Fruit fly (Drosophila melanogaster) whole organism, embryonic: ENCODE data around the gene CG7065.

Source experiments
- Abd-B ChIP-seq: fragments of 200-800 bp; sonication (Bioruptor generic); optimal IDR thresholded peaks from 2 replicates; lab custom pipeline; 2018; ENCODE audit warnings: missing biosample characterization, mild to moderate bottlenecking, missing genetic modification characterization, moderate library complexity
- C15 ChIP-seq: fragments of 200-800 bp; sonication (Bioruptor generic); IDR thresholded peaks from 3 replicates; pipeline ENCODE4 v1.3.6; 2022; ENCODE audit warnings: missing biosample characterization, missing genetic modification characterization
- CG10267 ChIP-seq: fragments of 200-800 bp; sonication (Bioruptor generic); optimal IDR thresholded peaks from 2 replicates; lab custom pipeline; 2018; ENCODE audit warnings: missing biosample characterization, mild to moderate bottlenecking, missing genetic modification characterization, moderate library complexity
- CG11560 ChIP-seq: fragments of 200-800 bp; sonication (Bioruptor generic); IDR thresholded peaks from 3 replicates; pipeline ENCODE4 v1.3.6; 2022; ENCODE audit warnings: missing biosample characterization, missing genetic modification characterization
- CG2116 ChIP-seq: fragments of 200-800 bp; sonication (Bioruptor generic); optimal IDR thresholded peaks from 3 replicates; lab custom pipeline; 2018; ENCODE audit warnings: missing biosample characterization, mild to moderate bottlenecking, missing genetic modification characterization
- CG31441 ChIP-seq: fragments of 200-800 bp; sonication (Bioruptor generic); IDR thresholded peaks from 2 replicates; pipeline ENCODE4 v1.3.6; 2022; ENCODE audit warnings: missing biosample characterization, missing genetic modification characterization
- Opbp ChIP-seq: fragments of 200-800 bp; sonication (Bioruptor generic); IDR thresholded peaks from 3 replicates; pipeline ENCODE4 v1.3.6; 2022; ENCODE audit warnings: missing biosample characterization, missing genetic modification characterization; ENCODE audit not compliant: partially characterized antibody
- Pdp1 ChIP-seq, 2 experiments: fragments of 200-800 bp; sonication (Bioruptor generic); optimal IDR thresholded peaks; 3 replicates each; lab custom pipeline; 2016; ENCODE audit warnings: missing biosample characterization in 2 of 2, missing genetic modification characterization in 2 of 2, mild to moderate bottlenecking in 1 of 2, moderate library complexity in 1 of 2
- chinmo ChIP-seq: fragments of 200-800 bp; sonication (Bioruptor generic); IDR thresholded peaks from 4 replicates; pipeline ENCODE4 v1.3.6; 2022; ENCODE audit warnings: missing biosample characterization, missing genetic modification characterization; ENCODE audit not compliant: partially characterized antibody

DNA sequence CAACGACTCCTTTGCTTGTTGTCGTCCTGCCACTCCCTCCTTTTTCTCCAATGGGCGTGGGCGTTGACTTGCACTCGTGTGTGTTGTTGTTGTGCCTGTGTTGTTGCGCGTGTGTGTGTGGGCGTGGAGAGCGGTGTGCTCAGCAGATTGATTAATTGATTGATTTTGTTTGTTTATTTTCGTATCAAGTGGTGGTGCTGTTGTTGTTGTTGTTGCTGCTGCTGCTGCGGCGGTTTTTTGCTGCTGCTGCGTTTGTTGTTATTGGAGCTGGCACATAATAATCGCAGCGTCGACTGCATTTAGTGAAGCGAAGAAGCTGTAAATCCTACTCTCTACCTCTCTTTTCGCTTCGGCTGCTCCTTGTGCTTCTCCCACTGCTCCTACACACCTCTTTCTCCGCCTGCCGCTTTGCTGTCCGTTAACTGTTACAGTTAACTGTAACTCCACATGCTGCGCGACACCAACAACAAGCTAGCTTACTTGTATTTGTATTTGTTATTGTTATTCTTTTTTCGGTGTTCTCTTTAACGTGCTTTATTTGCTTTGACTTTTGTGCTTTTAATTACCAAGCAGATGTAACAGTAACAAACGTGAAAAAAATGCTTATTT, 7.9 kb upstream of the CG7065 start:
- TF ChIP-seq CG10267 (tag; lab: Kevin White, UChicago) (no peak), CG2116 (GFP tag; lab: Kevin White, UChicago) (no peak), Pdp1 (GFP tag; optimal IDR thresholded peaks at IDR 0.05; lab: Kevin White, UChicago) (no peak), C15 (no peak), CG11560 (tag; lab: Robert Waterston, UW) (no peak), CG31441 (GFP tag; lab: Robert Waterston, UW) (no peak), Opbp (GFP tag; lab: Robert Waterston, UW) (no peak), Abd-B (GFP tag; lab: Kevin White, UChicago) (no peak), chinmo (GFP tag; lab: Robert Waterston, UW) (no peak)
